Fruit fly (Drosophila melanogaster) whole organism, pupa: Measurements from ENCODE around the gene Vha13.
A peak's percentile ranks its signal among the peaks of the same experiment; 100 is the strongest.

ENCODE experiments used
- CG13204 ChIP-seq: fragments of 200-800 bp; sonication (Bioruptor generic); optimal IDR thresholded peaks from 2 replicates; lab custom pipeline; 2018; ENCODE audit warnings: missing biosample characterization, mild to moderate bottlenecking, missing genetic modification characterization, moderate library complexity
- CG14655 ChIP-seq: fragments of 200-800 bp; sonication (Bioruptor generic); optimal IDR thresholded peaks from 3 replicates; lab custom pipeline; 2017; ENCODE audit warnings: mild to moderate bottlenecking, missing biosample characterization, missing genetic modification reagents, missing genetic modification characterization
- CG17806 ChIP-seq: fragments of 200-800 bp; sonication (Bioruptor generic); optimal IDR thresholded peaks from 2 replicates; lab custom pipeline; 2018; ENCODE audit warnings: missing biosample characterization, mild to moderate bottlenecking, missing genetic modification characterization, moderate library complexity
- CG34367 ChIP-seq: fragments of 200-800 bp; sonication (Bioruptor generic); optimal IDR thresholded peaks from 2 replicates; lab custom pipeline; 2018; ENCODE audit warnings: missing biosample characterization, mild to moderate bottlenecking, missing genetic modification characterization
- CG4496 ChIP-seq: fragments of 200-800 bp; sonication (Bioruptor generic); IDR thresholded peaks from 3 replicates; pipeline ENCODE4 v1.3.6; 2022; ENCODE audit warnings: missing biosample characterization, missing genetic modification characterization
- CG8159 ChIP-seq: fragments of 200-800 bp; sonication (Bioruptor generic); optimal IDR thresholded peaks from 3 replicates; lab custom pipeline; 2018; ENCODE audit warnings: missing biosample characterization, mild to moderate bottlenecking, missing genetic modification characterization, moderate library complexity
- Ets98B ChIP-seq: fragments of 200-800 bp; sonication (Bioruptor generic); IDR thresholded peaks from 2 replicates; pipeline ENCODE4 v1.3.6; 2022; ENCODE audit warnings: missing biosample characterization, missing genetic modification characterization
- Pif1A ChIP-seq: fragments of 200-800 bp; sonication (Bioruptor generic); optimal IDR thresholded peaks from 3 replicates; lab custom pipeline; 2016; ENCODE audit warnings: missing biosample characterization, missing genetic modification characterization
- Pif1B ChIP-seq: fragments of 200-800 bp; sonication (Bioruptor generic); optimal IDR thresholded peaks from 3 replicates; lab custom pipeline; 2016; ENCODE audit warnings: missing biosample characterization, missing genetic modification characterization
- Snoo ChIP-seq: fragments of 200-800 bp; sonication (Bioruptor generic); optimal IDR thresholded peaks from 3 replicates; lab custom pipeline; 2017; ENCODE audit warnings: missing biosample characterization, mild to moderate bottlenecking, missing genetic modification characterization, inconsistent platforms
- rn ChIP-seq: fragments of 200-800 bp; sonication (Bioruptor generic); IDR thresholded peaks from 2 replicates; pipeline ENCODE4 v1.3.6; 2022; ENCODE audit warnings: missing biosample characterization, missing genetic modification characterization

dm6 chr3R:19641058-19641457 lies 3.1 kb downstream of the Vha13 start:
- TF ChIP-seq Snoo (tag; lab: Kevin White, UChicago) (no peak), Pif1B (no peak), CG17806 (no peak), CG14655 (no peak), Ets98B (GFP tag; lab: Robert Waterston, UW) (no peak; the same call in 1 of the 2 replicates), CG4496 (GFP tag; lab: Robert Waterston, UW) (peak; percentile 75), CG13204 (peak; percentile 17), CG8159 (tag; lab: Kevin White, UChicago) (no peak), Pif1A (GFP tag; lab: Kevin White, UChicago) (no peak), rn (no peak), CG34367 (tag; lab: Kevin White, UChicago) (no peak)
